Fruit fly (Drosophila melanogaster): ENCODE data around the gene ATPsynCF6.

DNA sequence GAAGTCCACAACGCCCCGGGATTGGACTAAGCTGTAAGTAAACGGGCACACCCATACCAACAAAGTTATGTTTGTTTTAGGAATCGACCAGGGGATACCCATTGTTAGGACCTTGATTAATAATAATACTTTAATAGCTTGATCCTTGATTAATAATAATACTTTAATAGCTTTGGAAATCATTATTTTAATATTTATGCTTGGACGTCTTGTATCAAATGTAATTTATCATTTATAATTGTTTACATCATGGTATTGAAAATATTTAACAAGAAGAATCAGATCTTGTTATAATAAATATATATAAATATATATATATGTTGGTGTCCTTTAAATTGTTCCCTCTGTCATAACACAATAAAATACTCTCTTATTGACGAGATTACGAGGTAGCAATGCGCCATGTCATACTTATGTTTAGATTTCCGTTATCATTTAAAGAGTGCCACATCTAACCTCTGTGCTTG, 1.1 kb upstream of the ATPsynCF6 start:
- TF ChIP-seq EcR (GFP tag; optimal IDR thresholded peaks at IDR 0.05): no peak
- no peak for TF ChIP-seq CG8478 (optimal IDR thresholded peaks at IDR 0.05)

Measured in whole organism.